Worm (Caenorhabditis elegans) whole organism, L1 larva: ENCODE results near the gene K09C4.2.

ENCODE experiments used
- C04F5.9 ChIP-seq: sonication (generic microtip); optimal IDR thresholded peaks from 2 replicates; lab custom pipeline; 2016; ENCODE audit warnings: missing genetic modification characterization, missing compliant biosample characterization
- Y116A8C.19 ChIP-seq: sonication (generic microtip); optimal IDR thresholded peaks from 2 replicates; lab custom pipeline; 2016; ENCODE audit warnings: missing compliant biosample characterization, missing genetic modification characterization, borderline replicate concordance
- aha-1 ChIP-seq: fragments of 150-350 bp; optimal IDR thresholded peaks from 2 replicates; lab custom pipeline; 2014; ENCODE audit warnings: missing biosample characterization, missing genetic modification characterization
- blmp-1 ChIP-seq: fragments of 150-350 bp; optimal IDR thresholded peaks from 2 replicates; lab custom pipeline; 2014; ENCODE audit warnings: missing biosample characterization, missing genetic modification characterization
- ceh-82 ChIP-seq, 3 experiments: fragments of 150-350 bp in 1 of 3; sonication (generic microtip) in 2 of 3; optimal IDR thresholded peaks; 2 replicates each; lab custom pipeline; 2014 to 2017; ENCODE audit warnings: missing biosample characterization in 3 of 3, missing genetic modification characterization in 3 of 3
- ceh-88 ChIP-seq: fragments of 200-800 bp; sonication (Bioruptor generic); IDR thresholded peaks from 2 replicates; pipeline ENCODE4 v1.3.6; 2022; ENCODE audit warnings: missing genetic modification characterization, missing compliant biosample characterization
- ceh-90 ChIP-seq: sonication (generic microtip); optimal IDR thresholded peaks from 2 replicates; lab custom pipeline; 2016; ENCODE audit warnings: missing genetic modification characterization, missing compliant biosample characterization
- fkh-8 ChIP-seq: sonication (generic microtip); optimal IDR thresholded peaks from 2 replicates; lab custom pipeline; 2016; ENCODE audit warnings: mild to moderate bottlenecking, missing genetic modification characterization, missing compliant biosample characterization
- fos-1 ChIP-seq: fragments of 150-350 bp; optimal IDR thresholded peaks from 2 replicates; lab custom pipeline; 2014; ENCODE audit warnings: missing biosample characterization, missing genetic modification characterization
- hlh-4 ChIP-seq: sonication (generic microtip); optimal IDR thresholded peaks from 2 replicates; lab custom pipeline; 2016; ENCODE audit warnings: mild to moderate bottlenecking, missing genetic modification characterization, missing compliant biosample characterization
- hpl-2 ChIP-seq: fragments of 150-350 bp; optimal IDR thresholded peaks from 2 replicates; lab custom pipeline; 2014; ENCODE audit warnings: missing biosample characterization, missing genetic modification reagents, missing genetic modification characterization
- lin-14 ChIP-seq: fragments of 200-800 bp; sonication (Bioruptor generic); optimal IDR thresholded peaks from 2 replicates; lab custom pipeline; 2018; ENCODE audit warnings: mild to moderate bottlenecking, missing genetic modification characterization, moderate library complexity, missing compliant biosample characterization
- lin-35 ChIP-seq, 2 experiments: fragments of 150-350 bp; optimal IDR thresholded peaks; 2 replicates each; lab custom pipeline; 2014; ENCODE audit warnings: missing biosample characterization in 2 of 2, missing genetic modification characterization in 2 of 2, missing genetic modification reagents in 2 of 2
- mab-9 ChIP-seq: fragments of 200-800 bp; sonication (Bioruptor generic); IDR thresholded peaks from 2 replicates; pipeline ENCODE4 v1.3.6; 2022; ENCODE audit warnings: missing genetic modification reagents, missing genetic modification characterization, missing compliant biosample characterization
- mep-1 ChIP-seq: fragments of 150-350 bp; optimal IDR thresholded peaks from 2 replicates; lab custom pipeline; 2014; ENCODE audit warnings: missing biosample characterization, missing genetic modification characterization
- nhr-12 ChIP-seq: sonication (generic microtip); optimal IDR thresholded peaks from 2 replicates; lab custom pipeline; 2017; ENCODE audit warnings: missing biosample characterization, missing genetic modification characterization
- nhr-71 ChIP-seq: sonication (generic microtip); optimal IDR thresholded peaks from 2 replicates; lab custom pipeline; 2016; ENCODE audit warnings: mild to moderate bottlenecking, missing genetic modification characterization, moderate library complexity, missing compliant biosample characterization
- nhr-84 ChIP-seq: sonication (generic microtip); optimal IDR thresholded peaks from 2 replicates; lab custom pipeline; 2017; ENCODE audit warnings: missing biosample characterization, missing genetic modification characterization
- nhr-85 ChIP-seq: sonication (generic microtip); peaks from one replicate; lab custom pipeline; 2016; ENCODE audit warnings: missing genetic modification characterization, inconsistent platforms, missing compliant biosample characterization
- nhr-90 ChIP-seq: sonication (generic microtip); optimal IDR thresholded peaks from 2 replicates; lab custom pipeline; 2016; ENCODE audit warnings: mild to moderate bottlenecking, missing genetic modification characterization, missing compliant biosample characterization; ENCODE audit not compliant: poor library complexity
- rnt-1 ChIP-seq: sonication (generic microtip); optimal IDR thresholded peaks from 2 replicates; lab custom pipeline; 2016; ENCODE audit warnings: mild to moderate bottlenecking, missing genetic modification characterization, moderate library complexity, missing compliant biosample characterization
- snu-23 ChIP-seq: sonication (generic microtip); optimal IDR thresholded peaks from 2 replicates; lab custom pipeline; 2016; ENCODE audit warnings: missing genetic modification characterization, missing compliant biosample characterization
- sup-37 ChIP-seq: fragments of 200-800 bp; sonication (Bioruptor generic); optimal IDR thresholded peaks from 2 replicates; lab custom pipeline; 2018; ENCODE audit warnings: mild to moderate bottlenecking, missing genetic modification characterization, missing compliant biosample characterization
- swsn-7 ChIP-seq: sonication (generic microtip); optimal IDR thresholded peaks from 2 replicates; lab custom pipeline; 2016; ENCODE audit warnings: missing genetic modification characterization, missing compliant biosample characterization
- unc-98 ChIP-seq: fragments of 200-800 bp; sonication (Bioruptor generic); IDR thresholded peaks from 2 replicates; pipeline ENCODE4 v1.3.6; 2022; ENCODE audit warnings: missing genetic modification characterization, missing compliant biosample characterization
- zip-4 ChIP-seq: fragments of 200-800 bp; sonication (Bioruptor generic); optimal IDR thresholded peaks from 2 replicates; lab custom pipeline; 2018; ENCODE audit warnings: mild to moderate bottlenecking, missing genetic modification characterization, moderate library complexity, missing compliant biosample characterization
- ztf-4 ChIP-seq: fragments of 150-350 bp; optimal IDR thresholded peaks from 2 replicates; lab custom pipeline; 2014; ENCODE audit warnings: missing biosample characterization, missing genetic modification characterization

Gene K09C4.2

DNA sequence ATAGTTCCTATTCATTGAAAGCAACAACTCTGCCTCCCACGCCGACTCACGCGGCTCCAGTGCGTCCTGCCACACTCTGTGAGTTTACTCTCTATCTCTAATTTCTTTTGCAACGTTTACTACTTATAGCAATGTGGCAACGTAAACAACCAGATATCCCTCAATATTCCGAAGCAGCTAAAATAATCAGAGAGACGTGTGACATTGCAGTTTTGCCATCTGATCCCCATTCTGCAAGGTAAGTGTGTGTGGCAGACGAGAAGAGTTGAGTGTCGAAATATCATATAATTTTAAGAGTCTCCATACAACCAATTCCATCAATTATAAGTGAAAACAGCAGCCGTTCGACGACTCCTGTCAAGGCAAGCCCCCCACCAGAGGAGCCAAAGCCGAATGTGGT, 43.6 kb downstream of the K09C4.2 start (continued):
- TF ChIP-seq fkh-8 (tag; lab: Kevin White, UChicago) (peak; percentile 83), zip-4 (GFP tag; lab: Kevin White, UChicago) (no peak), ceh-90 (tag; lab: Kevin White, UChicago) (no peak), ceh-88 (GFP tag; lab: Robert Waterston, UW) (no peak), swsn-7 (tag; lab: Kevin White, UChicago) (no peak), nhr-71 (tag; lab: Kevin White, UChicago) (peak; percentile 33), Y116A8C.19 (tag; lab: Kevin White, UChicago) (no peak), aha-1 (tag; lab: Kevin White, UChicago) (no peak), mep-1 (tag; lab: Kevin White, UChicago) (no peak), unc-98 (GFP tag; lab: Robert Waterston, UW) (no peak), sup-37 (GFP tag; lab: Kevin White, UChicago) (no peak), ceh-82 (tag; optimal IDR thresholded peaks at IDR 0.05; lab: Kevin White, UChicago) (no peak), C04F5.9 (tag; lab: Kevin White, UChicago) (no peak), nhr-84 (tag; lab: Kevin White, UChicago) (no peak), nhr-12 (tag; lab: Kevin White, UChicago) (no peak)

DNA sequence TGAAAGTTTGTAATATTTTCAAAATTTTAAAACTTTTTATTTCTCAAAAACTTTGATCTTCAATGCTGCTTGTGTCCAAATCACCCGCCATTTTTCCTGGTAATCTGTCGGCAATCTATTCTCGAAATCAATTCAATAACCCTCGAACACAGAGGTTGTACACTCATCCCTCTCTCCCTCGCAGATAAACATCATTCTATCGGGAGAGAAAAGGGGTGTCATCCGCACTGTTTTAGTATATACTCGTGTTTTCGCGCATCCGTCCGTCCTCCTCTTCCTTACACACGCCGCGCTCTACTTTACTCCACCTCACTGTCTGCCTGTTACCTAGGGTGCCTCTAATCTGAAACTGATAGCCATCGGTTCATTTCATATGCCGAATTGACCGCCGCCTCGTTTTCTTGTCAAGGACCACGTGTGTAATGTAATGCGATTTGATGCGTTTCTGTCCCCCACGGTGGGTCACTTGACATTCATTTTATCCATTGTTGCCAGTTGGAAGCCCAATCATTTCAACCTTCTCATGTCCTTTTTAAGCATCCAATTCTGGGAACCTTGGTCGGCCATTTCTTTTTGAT, 47.4 kb downstream of the K09C4.2 start:
- TF ChIP-seq ztf-4 (tag; lab: Kevin White, UChicago) (no peak), ceh-90 (tag; lab: Kevin White, UChicago) (no peak), hpl-2 (GFP tag; lab: Kevin White, UChicago) (no peak), blmp-1 (peak; percentile 9), mab-9 (GFP tag; lab: Robert Waterston, UW) (no peak), lin-14 (GFP tag; lab: Kevin White, UChicago) (peak; percentile 48), nhr-90 (tag; lab: Kevin White, UChicago) (no peak), lin-35 (GFP tag; optimal IDR thresholded peaks at IDR 0.05; lab: Kevin White, UChicago) (peak in 1 of 2 experiments; percentile 1), rnt-1 (tag; lab: Kevin White, UChicago) (peak; percentile 15), snu-23 (peak; percentile 7), nhr-85 (tag; lab: Kevin White, UChicago) (peak; percentile 49), fos-1 (no peak), hlh-4 (tag; lab: Kevin White, UChicago) (no peak)
- TF ChIP-seq, all 84 proteins: peak for 6
